Fruit fly (Drosophila melanogaster) whole organism, embryonic: ENCODE results near the gene Grip91.

ENCODE experiments used
- Adf1 ChIP-seq: fragments of 200-800 bp; sonication (Bioruptor generic); IDR thresholded peaks from 2 replicates; pipeline ENCODE4 v1.3.6; 2022; ENCODE audit warnings: missing biosample characterization, missing genetic modification characterization
- Atf-2 ChIP-seq: fragments of 200-800 bp; sonication (Bioruptor generic); optimal IDR thresholded peaks from 2 replicates; lab custom pipeline; 2016; ENCODE audit warnings: missing biosample characterization, missing genetic modification characterization
- Bdp1 ChIP-seq: fragments of 200-800 bp; sonication (Bioruptor generic); optimal IDR thresholded peaks from 3 replicates; lab custom pipeline; 2016; ENCODE audit warnings: missing biosample characterization, missing genetic modification characterization
- Bteb2 ChIP-seq: fragments of 200-800 bp; sonication (Bioruptor generic); optimal IDR thresholded peaks from 2 replicates; lab custom pipeline; 2016; ENCODE audit warnings: missing biosample characterization, missing genetic modification characterization
- CG10274 ChIP-seq: fragments of 200-800 bp; sonication (Bioruptor generic); optimal IDR thresholded peaks from 3 replicates; lab custom pipeline; 2017; ENCODE audit warnings: missing biosample characterization, mild to moderate bottlenecking, missing genetic modification characterization
- CG12155 ChIP-seq: fragments of 200-800 bp; sonication (Bioruptor generic); optimal IDR thresholded peaks from 3 replicates; lab custom pipeline; 2016; ENCODE audit warnings: missing biosample characterization, missing genetic modification characterization
- CG12299 ChIP-seq: fragments of 200-800 bp; sonication (Bioruptor generic); optimal IDR thresholded peaks from 2 replicates; lab custom pipeline; 2018; ENCODE audit warnings: missing biosample characterization, mild to moderate bottlenecking, missing genetic modification characterization
- CG13287 ChIP-seq: fragments of 200-800 bp; sonication (Bioruptor generic); IDR thresholded peaks from 2 replicates; pipeline ENCODE4 v1.3.6; 2022; ENCODE audit warnings: missing biosample characterization, missing genetic modification characterization; ENCODE audit not compliant: partially characterized antibody
- CG16779 ChIP-seq: fragments of 200-800 bp; sonication (Bioruptor generic); IDR thresholded peaks from 2 replicates; pipeline ENCODE4 v1.3.6; 2022; ENCODE audit warnings: missing biosample characterization, missing genetic modification characterization
- CG16863 ChIP-seq: fragments of 200-800 bp; sonication (Bioruptor generic); optimal IDR thresholded peaks from 3 replicates; lab custom pipeline; 2016; ENCODE audit warnings: missing biosample characterization, missing genetic modification characterization
- CG17912 ChIP-seq: fragments of 200-800 bp; sonication (Bioruptor generic); optimal IDR thresholded peaks from 2 replicates; lab custom pipeline; 2018; ENCODE audit warnings: missing biosample characterization, mild to moderate bottlenecking, missing genetic modification characterization
- CG18011 ChIP-seq: fragments of 200-800 bp; sonication (Bioruptor generic); optimal IDR thresholded peaks from 2 replicates; lab custom pipeline; 2017; ENCODE audit warnings: missing biosample characterization, missing genetic modification characterization, mild to moderate bottlenecking, moderate library complexity, missing genotype
- CG2678 ChIP-seq: fragments of 200-800 bp; sonication (Bioruptor generic); optimal IDR thresholded peaks from 3 replicates; lab custom pipeline; 2019; ENCODE audit warnings: missing biosample characterization, mild to moderate bottlenecking, missing genetic modification characterization, moderate library complexity
- CG30020 ChIP-seq: fragments of 200-800 bp; optimal IDR thresholded peaks from 2 replicates; lab custom pipeline; 2019; ENCODE audit warnings: missing biosample characterization, mild to moderate bottlenecking, missing genetic modification characterization, moderate library complexity
- CG30431 ChIP-seq: fragments of 200-800 bp; sonication (Bioruptor generic); optimal IDR thresholded peaks from 2 replicates; lab custom pipeline; 2017; ENCODE audit warnings: missing biosample characterization, missing genetic modification characterization
- CG3065 ChIP-seq: fragments of 200-800 bp; sonication (Bioruptor generic); optimal IDR thresholded peaks from 2 replicates; lab custom pipeline; 2016; ENCODE audit warnings: missing biosample characterization, missing genetic modification characterization
- CG31224 ChIP-seq: fragments of 200-800 bp; sonication (Bioruptor generic); IDR thresholded peaks from 2 replicates; pipeline ENCODE4 v1.3.6; 2022; ENCODE audit warnings: missing biosample characterization, missing genetic modification characterization
- CG33213 ChIP-seq: fragments of 200-800 bp; sonication (Bioruptor generic); optimal IDR thresholded peaks from 3 replicates; lab custom pipeline; 2016; ENCODE audit warnings: missing biosample characterization, missing genetic modification characterization
- CG3847 ChIP-seq: fragments of 200-800 bp; sonication (Bioruptor generic); IDR thresholded peaks from 2 replicates; pipeline ENCODE4 v1.3.6; 2022; ENCODE audit warnings: missing biosample characterization, missing genetic modification characterization
- CG4404 ChIP-seq: fragments of 200-800 bp; sonication (Bioruptor generic); IDR thresholded peaks from 2 replicates; pipeline ENCODE4 v1.3.6; 2022; ENCODE audit warnings: missing biosample characterization, missing genetic modification characterization
- CG8290 ChIP-seq, 3 experiments: fragments of 200-800 bp; sonication (Bioruptor generic); optimal IDR thresholded peaks; 2 replicates each; lab custom pipeline; 2016 to 2019; ENCODE audit warnings: missing biosample characterization in 3 of 3, missing genetic modification characterization in 3 of 3, mild to moderate bottlenecking in 2 of 3, moderate library complexity in 1 of 3
- D ChIP-seq, 2 experiments: fragments of 200-800 bp in 1 of 2; fragments of >200 bp in 1 of 2; sonication (Bioruptor generic) in 1 of 2; optimal IDR thresholded peaks; 2 replicates in 1 of 2; 3 replicates in 1 of 2; lab custom pipeline; 2017; ENCODE audit warnings: mild to moderate bottlenecking in 1 of 2, missing biosample characterization in 1 of 2, missing genetic modification characterization in 1 of 2, missing genetic modification reagents in 1 of 2
- Deaf1 ChIP-seq: fragments of 200-800 bp; optimal IDR thresholded peaks from 3 replicates; lab custom pipeline; 2019; ENCODE audit warnings: missing biosample characterization, mild to moderate bottlenecking, missing genetic modification characterization, moderate library complexity
- E2f2 ChIP-seq: fragments of 200-800 bp; sonication (Bioruptor generic); IDR thresholded peaks from 2 replicates; pipeline ENCODE4 v1.3.6; 2022; ENCODE audit warnings: missing biosample characterization, missing genetic modification characterization
- ERR ChIP-seq: fragments of 200-800 bp; sonication (Bioruptor generic); optimal IDR thresholded peaks from 2 replicates; lab custom pipeline; 2016; ENCODE audit warnings: missing biosample characterization, missing genetic modification characterization
- Hr78 ChIP-seq, 2 experiments: fragments of 200-800 bp in 1 of 2; fragments of >200 bp in 1 of 2; sonication (Bioruptor generic) in 1 of 2; optimal IDR thresholded peaks; 2 replicates each; lab custom pipeline; 2017 to 2019; ENCODE audit warnings: missing biosample characterization in 2 of 2, missing genetic modification characterization in 2 of 2, mild to moderate bottlenecking in 1 of 2, moderate library complexity in 1 of 2
- NC2β ChIP-seq: fragments of 200-800 bp; sonication (Bioruptor generic); optimal IDR thresholded peaks from 2 replicates; lab custom pipeline; 2016; ENCODE audit warnings: missing biosample characterization, missing genetic modification characterization
- Neu2 ChIP-seq: fragments of 200-800 bp; sonication (Bioruptor generic); optimal IDR thresholded peaks from 3 replicates; lab custom pipeline; 2016; ENCODE audit warnings: missing biosample characterization, missing genetic modification characterization, borderline replicate concordance
- Nf-YB ChIP-seq: fragments of 200-800 bp; sonication (Bioruptor generic); optimal IDR thresholded peaks from 3 replicates; lab custom pipeline; 2019; ENCODE audit warnings: missing biosample characterization, mild to moderate bottlenecking, missing genetic modification characterization, moderate library complexity
- Nf-YC ChIP-seq: fragments of 200-800 bp; optimal IDR thresholded peaks from 3 replicates; lab custom pipeline; 2019; ENCODE audit warnings: missing biosample characterization, mild to moderate bottlenecking, missing genetic modification characterization, moderate library complexity
- Pdp1 ChIP-seq, 2 experiments: fragments of 200-800 bp; sonication (Bioruptor generic); optimal IDR thresholded peaks; 3 replicates each; lab custom pipeline; 2016; ENCODE audit warnings: missing biosample characterization in 2 of 2, missing genetic modification characterization in 2 of 2, mild to moderate bottlenecking in 1 of 2, moderate library complexity in 1 of 2
- Sox100B ChIP-seq: fragments of 200-800 bp; sonication (Bioruptor generic); optimal IDR thresholded peaks from 3 replicates; lab custom pipeline; 2018; ENCODE audit warnings: missing biosample characterization, mild to moderate bottlenecking, missing genetic modification characterization
- ase ChIP-seq: fragments of 200-800 bp; sonication (Bioruptor generic); IDR thresholded peaks from 3 replicates; pipeline ENCODE4 v1.3.6; 2022; ENCODE audit warnings: missing biosample characterization, missing genetic modification characterization
- chif ChIP-seq, 2 experiments: fragments of 200-800 bp; sonication (Bioruptor generic); optimal IDR thresholded peaks; 3 replicates each; lab custom pipeline; 2016; ENCODE audit warnings: missing biosample characterization in 2 of 2, missing genetic modification characterization in 2 of 2
- croc ChIP-seq: fragments of 200-800 bp; sonication (Bioruptor generic); conservative IDR thresholded peaks from 3 replicates; pipeline ENCODE4 v1.3.6; 2022; ENCODE audit warnings: missing biosample characterization, missing genetic modification characterization
- dpn ChIP-seq, 2 experiments: fragments of 200-800 bp; sonication (Bioruptor generic); optimal IDR thresholded peaks; 3 replicates each; lab custom pipeline; 2016; ENCODE audit warnings: missing biosample characterization in 2 of 2, missing genetic modification characterization in 2 of 2
- dysf ChIP-seq: fragments of 200-800 bp; sonication (Bioruptor generic); IDR thresholded peaks from 3 replicates; pipeline ENCODE4 v1.3.6; 2022; ENCODE audit warnings: missing biosample characterization, missing genetic modification characterization
- h ChIP-seq: fragments of >200 bp; optimal IDR thresholded peaks from 2 replicates; lab custom pipeline; 2017
- hth ChIP-seq: fragments of >200 bp; optimal IDR thresholded peaks from 2 replicates; lab custom pipeline; 2017; ENCODE audit warnings: inconsistent platforms
- inv ChIP-seq: fragments of 200-800 bp; sonication (Bioruptor generic); IDR thresholded peaks from 2 replicates; pipeline ENCODE4 v1.3.6; 2022; ENCODE audit warnings: missing biosample characterization, missing genetic modification characterization; ENCODE audit not compliant: partially characterized antibody
- luna ChIP-seq: fragments of 200-800 bp; sonication (Bioruptor generic); optimal IDR thresholded peaks from 2 replicates; lab custom pipeline; 2016; ENCODE audit warnings: missing biosample characterization, missing genetic modification characterization
- nmo ChIP-seq: fragments of 200-800 bp; sonication (Bioruptor generic); optimal IDR thresholded peaks from 2 replicates; lab custom pipeline; 2018; ENCODE audit warnings: missing biosample characterization, mild to moderate bottlenecking, missing genetic modification characterization, moderate library complexity
- oc ChIP-seq: fragments of 200-800 bp; sonication (Bioruptor generic); optimal IDR thresholded peaks from 2 replicates; lab custom pipeline; 2018; ENCODE audit warnings: missing biosample characterization, mild to moderate bottlenecking, missing genetic modification characterization, moderate library complexity
- onecut ChIP-seq: fragments of 200-800 bp; sonication (Bioruptor generic); IDR thresholded peaks from 2 replicates; pipeline ENCODE4 v1.3.6; 2022; ENCODE audit warnings: missing biosample characterization, missing genetic modification characterization
- phol ChIP-seq: fragments of 200-800 bp; sonication (Bioruptor generic); optimal IDR thresholded peaks from 3 replicates; lab custom pipeline; 2018; ENCODE audit warnings: missing biosample characterization, mild to moderate bottlenecking, missing genetic modification characterization, moderate library complexity
- ro ChIP-seq: fragments of 200-800 bp; sonication (Bioruptor generic); IDR thresholded peaks from 2 replicates; pipeline ENCODE4 v1.3.6; 2022; ENCODE audit warnings: missing biosample characterization, missing genetic modification characterization
- sens ChIP-seq: fragments of 200-800 bp; sonication (Bioruptor generic); peaks from one replicate; lab custom pipeline; 2016; ENCODE audit warnings: missing biosample characterization, missing genetic modification characterization
- seq ChIP-seq: fragments of 200-800 bp; sonication (Bioruptor generic); IDR thresholded peaks from 2 replicates; pipeline ENCODE4 v1.3.6; 2022; ENCODE audit warnings: missing biosample characterization, missing genetic modification characterization
- wek ChIP-seq: fragments of 200-800 bp; sonication (Bioruptor generic); optimal IDR thresholded peaks from 3 replicates; lab custom pipeline; 2018; ENCODE audit warnings: missing biosample characterization, mild to moderate bottlenecking, missing genetic modification characterization, moderate library complexity
- zf30C ChIP-seq: fragments of 200-800 bp; sonication (Bioruptor generic); optimal IDR thresholded peaks from 3 replicates; lab custom pipeline; 2018; ENCODE audit warnings: missing biosample characterization, mild to moderate bottlenecking, missing genetic modification characterization

Gene Grip91

dm6 chrX:13739411-13739888 lies 5.0 kb downstream of the Grip91 start, which contains the start of gene CG11151 (continued):
- peak; percentile 96 for TF ChIP-seq Atf-2 (GFP tag; lab: Kevin White, UChicago)
- TF ChIP-seq E2f2 (GFP tag; lab: Robert Waterston, UW), result peak; percentile 82
- peak; percentile 96 for TF ChIP-seq dysf (GFP tag; lab: Robert Waterston, UW)
- peak; percentile 92 for TF ChIP-seq onecut
- TF ChIP-seq Neu2, result peak; percentile 91
- no peak for TF ChIP-seq hth
- TF ChIP-seq NC2β (GFP tag; lab: Kevin White, UChicago), result peak; percentile 96
- peak; percentile 92 for TF ChIP-seq Bdp1 (GFP tag; lab: Kevin White, UChicago)
- TF ChIP-seq seq (GFP tag; lab: Robert Waterston, UW), result peak; percentile 96
- peak; percentile 97 for TF ChIP-seq nmo (GFP tag; lab: Kevin White, UChicago)
- TF ChIP-seq CG16779 (GFP tag; lab: Robert Waterston, UW), result peak; percentile 89
- TF ChIP-seq Nf-YC, result peak; percentile 88
- TF ChIP-seq chif (GFP tag; optimal IDR thresholded peaks at IDR 0.05; lab: Kevin White, UChicago), result peak; percentile 96 to 98
- TF ChIP-seq CG13287 (GFP tag; lab: Robert Waterston, UW), result peak; percentile 70
- peak; percentile 87 for TF ChIP-seq Nf-YB (GFP tag; lab: Kevin White, UChicago)
- peak; percentile 97 for TF ChIP-seq dpn (GFP tag; optimal IDR thresholded peaks at IDR 0.05; lab: Kevin White, UChicago)
- peak; percentile 82 for TF ChIP-seq Deaf1 (tag; lab: Kevin White, UChicago)
- peak; percentile 32 for TF ChIP-seq zf30C (GFP tag; lab: Kevin White, UChicago)
- TF ChIP-seq CG33213, result peak; percentile 94
- peak; percentile 93 for TF ChIP-seq CG12155
- TF ChIP-seq ro, result peak; percentile 76
- peak; percentile 96 for TF ChIP-seq CG12299 (tag; lab: Kevin White, UChicago)
- peak; percentile 80 for TF ChIP-seq CG30020 (tag; lab: Kevin White, UChicago)
- peak; percentile 95 for TF ChIP-seq phol (tag; lab: Kevin White, UChicago)
- TF ChIP-seq luna (GFP tag; lab: Kevin White, UChicago), result peak; percentile 91
- peak; percentile 97 for TF ChIP-seq CG16863 (GFP tag; lab: Kevin White, UChicago)
- peak; percentile 92 for TF ChIP-seq wek
- TF ChIP-seq sens (GFP tag; lab: Kevin White, UChicago), result peak; percentile 99
- TF ChIP-seq h (lab: Kevin White, UChicago), result no peak
- TF ChIP-seq Bteb2 (GFP tag; lab: Kevin White, UChicago), result peak; percentile 95
- peak; percentile 95 for TF ChIP-seq ase (GFP tag; lab: Robert Waterston, UW)
- TF ChIP-seq CG10274 (GFP tag; lab: Kevin White, UChicago), result peak; percentile 86
- TF ChIP-seq CG8290 (GFP tag; optimal IDR thresholded peaks at IDR 0.05; lab: Kevin White, UChicago), result peak; percentile 91
- TF ChIP-seq CG8290 (tag; optimal IDR thresholded peaks at IDR 0.05; lab: Kevin White, UChicago), result peak; percentile 78 to 98
- TF ChIP-seq D (optimal IDR thresholded peaks at IDR 0.05; lab: Kevin White, UChicago), result no peak
- TF ChIP-seq D (GFP tag; optimal IDR thresholded peaks at IDR 0.05; lab: Kevin White, UChicago), result peak; percentile 95
- TF ChIP-seq ERR (GFP tag; lab: Kevin White, UChicago), result peak; percentile 94
- peak; percentile 85 for TF ChIP-seq CG31224 (GFP tag; lab: Robert Waterston, UW)
- TF ChIP-seq CG2678 (tag; lab: Kevin White, UChicago), result peak; percentile 98
- TF ChIP-seq CG4404 (GFP tag; lab: Robert Waterston, UW), result peak; percentile 91
- peak in 1 of 2 experiments; percentile 69 for TF ChIP-seq Hr78 (GFP tag; optimal IDR thresholded peaks at IDR 0.05; lab: Kevin White, UChicago)
- peak; percentile 57 for TF ChIP-seq inv (GFP tag; lab: Robert Waterston, UW)
- peak; percentile 94 for TF ChIP-seq Sox100B (GFP tag; lab: Kevin White, UChicago)
- TF ChIP-seq CG3065, result peak; percentile 80
- TF ChIP-seq CG3847 (GFP tag; lab: Robert Waterston, UW), result peak; percentile 92
- TF ChIP-seq Pdp1 (GFP tag; optimal IDR thresholded peaks at IDR 0.05; lab: Kevin White, UChicago), result peak; percentile 94 to 97
- TF ChIP-seq Adf1, result peak; percentile 76
- TF ChIP-seq CG17912 (GFP tag; lab: Kevin White, UChicago), result peak; percentile 94
- TF ChIP-seq CG18011 (GFP tag; lab: Kevin White, UChicago), result peak; percentile 86
- peak; percentile 90 for TF ChIP-seq croc
- TF ChIP-seq oc, result peak; percentile 97
- peak; percentile 94 for TF ChIP-seq CG30431
